Fruit fly (Drosophila melanogaster) whole organism, embryonic: ENCODE data around the gene CG15040.
A peak's percentile ranks its signal among the peaks of the same experiment; 100 is the strongest.

Experiments
- CG1024 ChIP-seq: fragments of 200-800 bp; sonication (Bioruptor generic); IDR thresholded peaks from 2 replicates; pipeline ENCODE4 v1.3.6; 2022; ENCODE audit warnings: missing biosample characterization, missing genetic modification characterization
- CG10565 ChIP-seq: fragments of 200-800 bp; sonication (Bioruptor generic); optimal IDR thresholded peaks from 3 replicates; lab custom pipeline; 2016; ENCODE audit warnings: missing biosample characterization, mild to moderate bottlenecking, missing genetic modification characterization
- CG11504 ChIP-seq: fragments of 200-800 bp; sonication (Bioruptor generic); optimal IDR thresholded peaks from 3 replicates; lab custom pipeline; 2019; ENCODE audit warnings: missing biosample characterization, mild to moderate bottlenecking, missing genetic modification characterization, moderate library complexity
- CG11723 ChIP-seq: fragments of 200-800 bp; sonication (Bioruptor generic); optimal IDR thresholded peaks from 2 replicates; lab custom pipeline; 2017; ENCODE audit warnings: missing biosample characterization, mild to moderate bottlenecking, missing genetic modification characterization
- CG13424 ChIP-seq: fragments of 200-800 bp; sonication (Bioruptor generic); optimal IDR thresholded peaks from 2 replicates; lab custom pipeline; 2019; ENCODE audit warnings: missing biosample characterization, mild to moderate bottlenecking, missing genetic modification characterization, moderate library complexity
- CG14667 ChIP-seq: fragments of 200-800 bp; sonication (Bioruptor generic); IDR thresholded peaks from 2 replicates; pipeline ENCODE4 v1.3.6; 2022; ENCODE audit warnings: missing biosample characterization, missing genetic modification characterization
- CG15479 ChIP-seq: fragments of 200-800 bp; sonication (Bioruptor generic); optimal IDR thresholded peaks from 3 replicates; lab custom pipeline; 2019; ENCODE audit warnings: missing biosample characterization, mild to moderate bottlenecking, missing genetic modification characterization, moderate library complexity
- CG16779 ChIP-seq: fragments of 200-800 bp; sonication (Bioruptor generic); IDR thresholded peaks from 2 replicates; pipeline ENCODE4 v1.3.6; 2022; ENCODE audit warnings: missing biosample characterization, missing genetic modification characterization
- CG17359 ChIP-seq: fragments of 200-800 bp; sonication (Bioruptor generic); optimal IDR thresholded peaks from 3 replicates; lab custom pipeline; 2018; ENCODE audit warnings: missing biosample characterization, mild to moderate bottlenecking, missing genetic modification characterization, moderate library complexity
- CG17612 ChIP-seq: fragments of 200-800 bp; sonication (Bioruptor generic); IDR thresholded peaks from 2 replicates; pipeline ENCODE4 v1.3.6; 2022; ENCODE audit warnings: missing biosample characterization, missing genetic modification characterization
- CG2678 ChIP-seq: fragments of 200-800 bp; sonication (Bioruptor generic); optimal IDR thresholded peaks from 3 replicates; lab custom pipeline; 2019; ENCODE audit warnings: missing biosample characterization, mild to moderate bottlenecking, missing genetic modification characterization, moderate library complexity
- CG2712 ChIP-seq: fragments of 200-800 bp; optimal IDR thresholded peaks from 3 replicates; lab custom pipeline; 2019; ENCODE audit warnings: missing biosample characterization, mild to moderate bottlenecking, missing genetic modification characterization, moderate library complexity
- CG30020 ChIP-seq: fragments of 200-800 bp; optimal IDR thresholded peaks from 2 replicates; lab custom pipeline; 2019; ENCODE audit warnings: missing biosample characterization, mild to moderate bottlenecking, missing genetic modification characterization, moderate library complexity
- CG30431 ChIP-seq: fragments of 200-800 bp; sonication (Bioruptor generic); optimal IDR thresholded peaks from 2 replicates; lab custom pipeline; 2017; ENCODE audit warnings: missing biosample characterization, missing genetic modification characterization
- CG31441 ChIP-seq: fragments of 200-800 bp; sonication (Bioruptor generic); IDR thresholded peaks from 2 replicates; pipeline ENCODE4 v1.3.6; 2022; ENCODE audit warnings: missing biosample characterization, missing genetic modification characterization
- CG33557 ChIP-seq: fragments of 200-800 bp; sonication (Bioruptor generic); optimal IDR thresholded peaks from 2 replicates; lab custom pipeline; 2019; ENCODE audit warnings: missing biosample characterization, mild to moderate bottlenecking, missing genetic modification characterization, moderate library complexity
- CG43689 ChIP-seq: fragments of 200-800 bp; sonication (Bioruptor generic); IDR thresholded peaks from 2 replicates; pipeline ENCODE4 v1.3.6; 2022; ENCODE audit warnings: missing biosample characterization, missing genetic modification characterization
- CG6683 ChIP-seq: fragments of 200-800 bp; sonication (Bioruptor generic); optimal IDR thresholded peaks from 2 replicates; lab custom pipeline; 2017; ENCODE audit warnings: missing biosample characterization, mild to moderate bottlenecking, missing genetic modification characterization, missing genetic modification reagents
- CG7556 ChIP-seq: fragments of 200-800 bp; sonication (Bioruptor generic); optimal IDR thresholded peaks from 2 replicates; lab custom pipeline; 2017; ENCODE audit warnings: missing biosample characterization, mild to moderate bottlenecking, missing genetic modification characterization
- CG7839 ChIP-seq: fragments of 200-800 bp; sonication (Bioruptor generic); optimal IDR thresholded peaks from 3 replicates; lab custom pipeline; 2018; ENCODE audit warnings: missing biosample characterization, mild to moderate bottlenecking, missing genetic modification characterization, moderate library complexity
- CG8089 ChIP-seq: fragments of 200-800 bp; sonication (Bioruptor generic); optimal IDR thresholded peaks from 3 replicates; lab custom pipeline; 2016; ENCODE audit warnings: missing biosample characterization, missing genetic modification characterization
- D19A ChIP-seq: fragments of 200-800 bp; optimal IDR thresholded peaks from 3 replicates; lab custom pipeline; 2019; ENCODE audit warnings: missing biosample characterization, mild to moderate bottlenecking, missing genetic modification characterization, moderate library complexity
- Hr51 ChIP-seq, 2 experiments: fragments of 200-800 bp; sonication (Bioruptor generic); optimal IDR thresholded peaks; 2 replicates in 1 of 2; 3 replicates in 1 of 2; lab custom pipeline; 2016 to 2018; ENCODE audit warnings: missing biosample characterization in 2 of 2, missing genetic modification characterization in 2 of 2, mild to moderate bottlenecking in 1 of 2, moderate library complexity in 1 of 2
- Lhr ChIP-seq: fragments of 200-800 bp; sonication (Bioruptor generic); optimal IDR thresholded peaks from 3 replicates; lab custom pipeline; 2017; ENCODE audit warnings: mild to moderate bottlenecking, missing biosample characterization, missing genetic modification reagents, missing genetic modification characterization
- Lim3 ChIP-seq: fragments of 200-800 bp; sonication (Bioruptor generic); IDR thresholded peaks from 2 replicates; pipeline ENCODE4 v1.3.6; 2022; ENCODE audit warnings: missing biosample characterization, missing genetic modification characterization
- Lpt ChIP-seq: fragments of >200 bp; optimal IDR thresholded peaks from 2 replicates; lab custom pipeline; 2018; ENCODE audit warnings: missing biosample characterization, missing genetic modification characterization
- Med ChIP-seq: fragments of 200-800 bp; sonication (Bioruptor generic); peaks from one replicate; lab custom pipeline; 2016; ENCODE audit warnings: missing biosample characterization, missing genetic modification characterization, mild to moderate bottlenecking, inconsistent platforms, moderate library complexity
- Myb ChIP-seq: fragments of 200-800 bp; sonication (Bioruptor generic); optimal IDR thresholded peaks from 2 replicates; lab custom pipeline; 2016; ENCODE audit warnings: missing biosample characterization, missing genetic modification characterization
- NK7.1 ChIP-seq: fragments of 200-800 bp; sonication (Bioruptor generic); optimal IDR thresholded peaks from 3 replicates; lab custom pipeline; 2016; ENCODE audit warnings: missing biosample characterization, missing genetic modification characterization
- Oli ChIP-seq: fragments of 200-800 bp; sonication (Bioruptor generic); optimal IDR thresholded peaks from 2 replicates; lab custom pipeline; 2018; ENCODE audit warnings: missing biosample characterization, mild to moderate bottlenecking, missing genetic modification characterization, moderate library complexity
- PHDP ChIP-seq: fragments of 200-800 bp; sonication (Bioruptor generic); optimal IDR thresholded peaks from 3 replicates; lab custom pipeline; 2018; ENCODE audit warnings: missing biosample characterization, mild to moderate bottlenecking, missing genetic modification characterization, moderate library complexity
- Sin3A ChIP-seq: fragments of >200 bp; optimal IDR thresholded peaks from 2 replicates; lab custom pipeline; 2018
- Trl ChIP-seq, 3 experiments: fragments of >200 bp in 2 of 3; fragments of 200-800 bp in 1 of 3; sonication (Bioruptor generic) in 1 of 3; optimal IDR thresholded peaks; 2 replicates in 1 of 3; 3 replicates in 2 of 3; lab custom pipeline; 2016 to 2017; ENCODE audit warnings: missing biosample characterization in 1 of 3, missing genetic modification characterization in 1 of 3
- ara ChIP-seq: fragments of 200-800 bp; sonication (Bioruptor generic); IDR thresholded peaks from 2 replicates; pipeline ENCODE4 v1.3.6; 2022; ENCODE audit warnings: missing biosample characterization, missing genetic modification characterization
- chinmo ChIP-seq: fragments of 200-800 bp; sonication (Bioruptor generic); IDR thresholded peaks from 4 replicates; pipeline ENCODE4 v1.3.6; 2022; ENCODE audit warnings: missing biosample characterization, missing genetic modification characterization; ENCODE audit not compliant: partially characterized antibody
- dmrt99B ChIP-seq: fragments of 200-800 bp; sonication (Bioruptor generic); optimal IDR thresholded peaks from 2 replicates; lab custom pipeline; 2018; ENCODE audit warnings: missing biosample characterization, mild to moderate bottlenecking, missing genetic modification characterization, moderate library complexity
- fd64A ChIP-seq: fragments of 200-800 bp; sonication (Bioruptor generic); optimal IDR thresholded peaks from 3 replicates; lab custom pipeline; 2018; ENCODE audit warnings: missing biosample characterization, mild to moderate bottlenecking, missing genetic modification characterization
- gem ChIP-seq: fragments of 200-800 bp; sonication (Bioruptor generic); optimal IDR thresholded peaks from 2 replicates; lab custom pipeline; 2019; ENCODE audit warnings: missing biosample characterization, mild to moderate bottlenecking, missing genetic modification characterization, moderate library complexity
- grau ChIP-seq: fragments of 200-800 bp; optimal IDR thresholded peaks from 3 replicates; lab custom pipeline; 2019; ENCODE audit warnings: missing biosample characterization, mild to moderate bottlenecking, missing genetic modification characterization, moderate library complexity
- hb ChIP-seq: fragments of 200-800 bp; sonication (Bioruptor generic); IDR thresholded peaks from 3 replicates; pipeline ENCODE4 v1.3.6; 2022; ENCODE audit warnings: missing biosample characterization, missing genetic modification characterization; ENCODE audit not compliant: partially characterized antibody
- jing ChIP-seq: fragments of 200-800 bp; sonication (Bioruptor generic); optimal IDR thresholded peaks from 2 replicates; lab custom pipeline; 2018; ENCODE audit warnings: missing biosample characterization, mild to moderate bottlenecking, missing genetic modification characterization
- lab ChIP-seq: fragments of 200-800 bp; sonication (Bioruptor generic); optimal IDR thresholded peaks from 3 replicates; lab custom pipeline; 2017; ENCODE audit warnings: missing biosample characterization, missing genetic modification characterization, mild to moderate bottlenecking, moderate library complexity, missing genetic modification reagents
- p53 ChIP-seq: fragments of 200-800 bp; sonication (Bioruptor generic); optimal IDR thresholded peaks from 2 replicates; lab custom pipeline; 2016; ENCODE audit warnings: missing biosample characterization, missing genetic modification characterization
- phol ChIP-seq: fragments of 200-800 bp; sonication (Bioruptor generic); optimal IDR thresholded peaks from 3 replicates; lab custom pipeline; 2018; ENCODE audit warnings: missing biosample characterization, mild to moderate bottlenecking, missing genetic modification characterization, moderate library complexity
- psq ChIP-seq: fragments of 200-800 bp; sonication (Bioruptor generic); optimal IDR thresholded peaks from 2 replicates; lab custom pipeline; 2017; ENCODE audit warnings: missing biosample characterization, missing genetic modification characterization
- repo ChIP-seq: fragments of 200-800 bp; sonication (Bioruptor generic); optimal IDR thresholded peaks from 2 replicates; lab custom pipeline; 2016; ENCODE audit warnings: missing biosample characterization, missing genetic modification characterization
- row ChIP-seq: fragments of 200-800 bp; sonication (Bioruptor generic); IDR thresholded peaks from 3 replicates; pipeline ENCODE4 v1.3.6; 2022; ENCODE audit warnings: missing biosample characterization, missing genetic modification characterization
- sna ChIP-seq: fragments of 200-800 bp; sonication (Bioruptor generic); IDR thresholded peaks from 2 replicates; pipeline ENCODE4 v1.3.6; 2022; ENCODE audit warnings: missing biosample characterization, missing genetic modification characterization; ENCODE audit not compliant: partially characterized antibody
- so ChIP-seq: fragments of 200-800 bp; sonication (Bioruptor generic); IDR thresholded peaks from 3 replicates; pipeline ENCODE4 v1.3.6; 2022; ENCODE audit warnings: missing biosample characterization, missing genetic modification characterization
- ttk ChIP-seq: fragments of 200-800 bp; sonication (Bioruptor generic); IDR thresholded peaks from 2 replicates; pipeline ENCODE4 v2.1.2; 2022; ENCODE audit warnings: missing biosample characterization, missing genetic modification characterization

CG15040 gene

dm6 chrX:18618122-18618521 is 733 bp upstream of the CG15040 start:
- TF ChIP-seq CG2712 (tag; lab: Kevin White, UChicago) (peak; percentile 2), jing (no peak), CG43689 (GFP tag; lab: Robert Waterston, UW) (no peak), psq (GFP tag; lab: Kevin White, UChicago) (no peak), CG8089 (no peak), CG16779 (GFP tag; lab: Robert Waterston, UW) (no peak), CG1024 (GFP tag; lab: Robert Waterston, UW) (no peak), Lim3 (GFP tag; lab: Robert Waterston, UW) (no peak), Trl (optimal IDR thresholded peaks at IDR 0.05; lab: Kevin White, UChicago) (no peak), Trl (GFP tag; optimal IDR thresholded peaks at IDR 0.05; lab: Kevin White, UChicago) (no peak), ttk (no peak), CG10565 (GFP tag; lab: Kevin White, UChicago) (no peak), CG17612 (GFP tag; lab: Robert Waterston, UW) (no peak), CG30020 (tag; lab: Kevin White, UChicago) (no peak), CG13424 (peak; percentile 30), Myb (GFP tag; lab: Kevin White, UChicago) (no peak), CG33557 (GFP tag; lab: Kevin White, UChicago) (no peak), CG15479 (no peak), Lhr (GFP tag; lab: Kevin White, UChicago) (no peak), sna (GFP tag; lab: Robert Waterston, UW) (no peak), CG11504 (tag; lab: Kevin White, UChicago) (peak; percentile 44), Oli (tag; lab: Kevin White, UChicago) (peak; percentile 2), CG31441 (GFP tag; lab: Robert Waterston, UW) (0 out of 2 replicates have a peak, but pooled peaks have one; percentile 10), fd64A (no peak), ara (no peak), PHDP (tag; lab: Kevin White, UChicago) (peak; percentile 2), so (GFP tag; lab: Robert Waterston, UW) (no peak), CG14667 (GFP tag; lab: Robert Waterston, UW) (no peak), Med (peak; percentile 8), p53 (GFP tag; lab: Kevin White, UChicago) (no peak), CG6683 (GFP tag; lab: Kevin White, UChicago) (no peak), CG2678 (tag; lab: Kevin White, UChicago) (peak; percentile 31), lab (GFP tag; lab: Kevin White, UChicago) (peak; percentile 4), chinmo (no peak), phol (tag; lab: Kevin White, UChicago) (peak; percentile 11), NK7.1 (GFP tag; lab: Kevin White, UChicago) (no peak), grau (tag; lab: Kevin White, UChicago) (peak; percentile 11), Sin3A (lab: Kevin White, UChicago) (no peak), dmrt99B (peak; percentile 19), gem (peak; percentile 43), CG7556 (GFP tag; lab: Kevin White, UChicago) (no peak), row (GFP tag; lab: Robert Waterston, UW) (peak; percentile 38; the same call in 1 of the 3 replicates), D19A (tag; lab: Kevin White, UChicago) (peak; percentile 91), hb (GFP tag; lab: Robert Waterston, UW) (no peak), Hr51 (GFP tag; optimal IDR thresholded peaks at IDR 0.05; lab: Kevin White, UChicago) (peak in 1 of 2 experiments; percentile 15), CG17359 (no peak), CG11723 (GFP tag; lab: Kevin White, UChicago) (no peak), CG30431 (no peak), repo (GFP tag; lab: Kevin White, UChicago) (no peak), Lpt (no peak), CG7839 (tag; lab: Kevin White, UChicago) (peak; percentile 17)
